Worm (Caenorhabditis elegans): ENCODE results near the gene B0454.5.
A peak's percentile ranks its signal among the peaks of the same experiment; 100 is the strongest.

The B0454.5 gene

ce11 chrII:3054221-3054620 is 15.6 kb downstream of the B0454.5 start, which contains the start of gene lido-13:
lido-13 (minus strand) TSS chrII:3054321.
- TF ChIP-seq fkh-10 (GFP tag; optimal IDR thresholded peaks at IDR 0.05): no peak

DNA sequence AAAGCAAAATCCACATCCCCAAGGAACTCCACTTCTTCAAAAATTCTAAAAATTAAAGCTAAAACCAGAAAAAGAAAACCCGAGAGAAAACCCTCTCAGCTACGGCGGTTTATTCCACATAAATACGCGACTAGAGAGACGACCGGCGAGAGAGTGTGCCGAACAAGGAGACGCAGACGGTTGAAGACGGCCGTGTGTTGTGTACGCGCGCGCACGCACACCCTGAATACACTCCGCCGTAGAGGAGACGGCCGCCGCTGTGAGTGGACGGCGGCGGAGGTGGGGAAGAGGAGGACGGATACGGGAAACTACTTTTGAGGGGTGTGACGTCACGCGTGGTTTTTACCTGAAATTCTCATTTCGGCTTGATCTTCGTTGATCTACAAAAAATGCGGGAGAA is 16.0 kb downstream of the B0454.5 start:
- TF ChIP-seq ceh-31 (tag; optimal IDR thresholded peaks at IDR 0.05) (peak; percentile 31), ceh-34 (tag; optimal IDR thresholded peaks at IDR 0.05) (peak; percentile 55), nhr-11 (tag; optimal IDR thresholded peaks at IDR 0.05) (no peak), pax-1 (tag; optimal IDR thresholded peaks at IDR 0.05) (no peak), ceh-22 (tag; optimal IDR thresholded peaks at IDR 0.05) (no peak), tbx-2 (tag; optimal IDR thresholded peaks at IDR 0.05) (peak; percentile 22), ceh-2 (tag; optimal IDR thresholded peaks at IDR 0.05) (peak; percentile 11), hlh-6 (tag; optimal IDR thresholded peaks at IDR 0.05) (peak; percentile 6), ref-2 (tag; optimal IDR thresholded peaks at IDR 0.05) (peak; percentile 23), pha-2 (tag; optimal IDR thresholded peaks at IDR 0.05) (no peak), nfya-1 (tag; optimal IDR thresholded peaks at IDR 0.05) (peak; percentile 72)

ce11 chrII:3055531-3055930 is 16.9 kb downstream of the B0454.5 start:
- no peak for TF ChIP-seq mec-3 (tag; optimal IDR thresholded peaks at IDR 0.05; ENCODE audit: borderline replicate concordance)
- peak; percentile 43 for TF ChIP-seq sdc-2 (tag; optimal IDR thresholded peaks at IDR 0.05)
- peak; percentile 67 for TF ChIP-seq hlh-30 (tag; optimal IDR thresholded peaks at IDR 0.05; ENCODE audit: insufficient read depth)
- no peak for TF ChIP-seq K09A11.1 (tag; optimal IDR thresholded peaks at IDR 0.05; ENCODE audit: insufficient read depth)
- no peak for TF ChIP-seq ceh-9 (tag; optimal IDR thresholded peaks at IDR 0.05)
- TF ChIP-seq T23F11.4 (GFP tag; optimal IDR thresholded peaks at IDR 0.05): no peak
- TF ChIP-seq elt-4 (tag; optimal IDR thresholded peaks at IDR 0.05): no peak
- TF ChIP-seq ceh-34 (tag; optimal IDR thresholded peaks at IDR 0.05): peak; percentile 45
- TF ChIP-seq dve-1 (tag; optimal IDR thresholded peaks at IDR 0.05): no peak
- no peak for TF ChIP-seq ztf-16 (tag; optimal IDR thresholded peaks at IDR 0.05)
- TF ChIP-seq zip-5 (tag; optimal IDR thresholded peaks at IDR 0.05): no peak
- TF ChIP-seq pag-3 (tag; optimal IDR thresholded peaks at IDR 0.05; ENCODE audit: borderline replicate concordance): no peak
- TF ChIP-seq npax-4 (tag; optimal IDR thresholded peaks at IDR 0.05): no peak
- no peak for TF ChIP-seq dmd-4 (tag; optimal IDR thresholded peaks at IDR 0.05; ENCODE audit: borderline replicate concordance)
- peak; percentile 48 for TF ChIP-seq fkh-6 (tag; optimal IDR thresholded peaks at IDR 0.05)
- TF ChIP-seq hlh-15 (tag; optimal IDR thresholded peaks at IDR 0.05): no peak
- no peak for TF ChIP-seq rnt-1 (tag; optimal IDR thresholded peaks at IDR 0.05)
- peak; percentile 16 for TF ChIP-seq ceh-18 (tag; optimal IDR thresholded peaks at IDR 0.05)
- no peak for TF ChIP-seq hlh-6 (tag; optimal IDR thresholded peaks at IDR 0.05)
- peak; percentile 53 for TF ChIP-seq ceh-31 (tag; optimal IDR thresholded peaks at IDR 0.05)
- peak; percentile 60 for TF ChIP-seq tbx-2 (tag; optimal IDR thresholded peaks at IDR 0.05)
- peak; percentile 60 for TF ChIP-seq pros-1 (tag; optimal IDR thresholded peaks at IDR 0.05)
- no peak for TF ChIP-seq sox-2 (GFP tag; IDR thresholded peaks at IDR 0.05)
- TF ChIP-seq nhr-232 (tag; optimal IDR thresholded peaks at IDR 0.05): peak; percentile 24
- TF ChIP-seq madf-2 (tag; optimal IDR thresholded peaks at IDR 0.05): no peak
- peak; percentile 66 for TF ChIP-seq ceh-14 (tag; optimal IDR thresholded peaks at IDR 0.05)
- TF ChIP-seq C08G9.2 (tag; optimal IDR thresholded peaks at IDR 0.05): peak; percentile 46
- no peak for TF ChIP-seq ets-4 (tag; optimal IDR thresholded peaks at IDR 0.05)
- peak; percentile 0 for TF ChIP-seq ceh-19 (GFP tag; optimal IDR thresholded peaks at IDR 0.05)
- TF ChIP-seq nfya-1 (tag; optimal IDR thresholded peaks at IDR 0.05): peak; percentile 67
- no peak for TF ChIP-seq pax-1 (tag; optimal IDR thresholded peaks at IDR 0.05)
- no peak for TF ChIP-seq C38D4.7 (GFP tag; optimal IDR thresholded peaks at IDR 0.05)
- TF ChIP-seq lim-6 (tag; optimal IDR thresholded peaks at IDR 0.05): no peak
- TF ChIP-seq ceh-24 (tag; optimal IDR thresholded peaks at IDR 0.05): no peak
- TF ChIP-seq ceh-48 (tag; optimal IDR thresholded peaks at IDR 0.05): no peak
- no peak for TF ChIP-seq ceh-30 (tag; optimal IDR thresholded peaks at IDR 0.05)
- peak; percentile 25 for TF ChIP-seq sox-4 (tag; optimal IDR thresholded peaks at IDR 0.05)
- TF ChIP-seq pat-9 (tag; optimal IDR thresholded peaks at IDR 0.05): no peak
- TF ChIP-seq unc-3 (GFP tag; conservative IDR thresholded peaks at IDR 0.05): no peak
- TF ChIP-seq unc-3 (tag; optimal IDR thresholded peaks at IDR 0.05): no peak
- peak; percentile 58 for TF ChIP-seq unc-42 (tag; optimal IDR thresholded peaks at IDR 0.05)
- TF ChIP-seq fkh-10 (GFP tag; optimal IDR thresholded peaks at IDR 0.05): no peak
- TF ChIP-seq ref-2 (tag; optimal IDR thresholded peaks at IDR 0.05): peak; percentile 53
- TF ChIP-seq tbx-7 (tag; optimal IDR thresholded peaks at IDR 0.05): no peak
